Worm (Caenorhabditis elegans): ENCODE results near the gene F32D8.3.

DNA sequence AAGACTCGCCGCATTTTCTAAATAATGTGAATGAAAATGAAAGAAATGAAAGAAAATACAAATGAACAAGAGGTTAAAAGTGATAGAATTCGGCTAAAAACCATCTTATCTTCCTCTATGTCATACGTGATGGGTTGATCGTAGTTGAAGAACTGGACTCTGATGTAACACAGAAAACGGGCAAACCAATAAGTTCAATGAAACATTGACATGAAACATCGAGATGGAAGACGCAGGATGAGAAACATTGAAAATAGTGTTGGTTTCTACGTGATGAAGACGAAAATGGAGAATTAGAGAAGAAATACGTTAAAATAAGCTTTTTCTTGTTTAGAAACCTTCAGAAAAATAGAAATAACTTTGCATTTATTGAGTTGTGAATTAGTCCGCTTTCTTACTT is 4.3 kb downstream of the F32D8.3 start, which contains the start of gene F32D8.12:
- no peak for TF ChIP-seq B0310.2 (tag; optimal IDR thresholded peaks at IDR 0.05)
- TF ChIP-seq ama-1 (optimal IDR thresholded peaks at IDR 0.05), result no peak
- no peak for TF ChIP-seq hnd-1 (tag; optimal IDR thresholded peaks at IDR 0.05)
- no peak for TF ChIP-seq tbx-37 (GFP tag; conservative IDR thresholded peaks at IDR 0.05)
- no peak for TF ChIP-seq hmg-4 (GFP tag; optimal IDR thresholded peaks at IDR 0.05)
- TF ChIP-seq sea-1 (GFP tag; conservative IDR thresholded peaks at IDR 0.05), result no peak
- TF ChIP-seq scrt-1 (GFP tag; IDR thresholded peaks at IDR 0.05), result no peak
- TF ChIP-seq ets-7 (tag; optimal IDR thresholded peaks at IDR 0.05), result no peak
- no peak for TF ChIP-seq ceh-13 (GFP tag; optimal IDR thresholded peaks at IDR 0.05)
- TF ChIP-seq pes-1 (GFP tag; IDR thresholded peaks at IDR 0.05), result no peak
- no peak for TF ChIP-seq F13C5.2 (tag; optimal IDR thresholded peaks at IDR 0.05)
- no peak for TF ChIP-seq flt-1 (GFP tag; IDR thresholded peaks at IDR 0.05)
- no peak for TF ChIP-seq ceh-36 (tag; optimal IDR thresholded peaks at IDR 0.05)
- no peak for TF ChIP-seq hmbx-1 (tag; optimal IDR thresholded peaks at IDR 0.05)
